Worm (Caenorhabditis elegans) whole organism, young adult: Measurements from ENCODE around the gene npr-13.

Source experiments
- B0019.2 ChIP-seq: fragments of 200-800 bp; sonication (Bioruptor generic); conservative IDR thresholded peaks from 2 replicates; pipeline ENCODE4 v1.3.6; 2022; ENCODE audit warnings: missing genetic modification reagents, missing genetic modification characterization, missing compliant biosample characterization
- B0336.3 ChIP-seq: fragments of 200-800 bp; sonication (Bioruptor generic); IDR thresholded peaks from 2 replicates; pipeline ENCODE4 v1.3.6; 2022; ENCODE audit warnings: missing genetic modification characterization, missing compliant biosample characterization
- C06A6.2 ChIP-seq: fragments of 200-800 bp; sonication (Bioruptor generic); conservative IDR thresholded peaks from 2 replicates; pipeline ENCODE4 v1.3.6; 2022; ENCODE audit warnings: missing genetic modification characterization, missing compliant biosample characterization
- F37B4.10 ChIP-seq: fragments of 200-800 bp; sonication (Bioruptor generic); IDR thresholded peaks from 2 replicates; pipeline ENCODE4 v1.3.6; 2022; ENCODE audit warnings: missing genetic modification characterization, missing compliant biosample characterization
- F49E8.2 ChIP-seq: sonication (generic microtip); optimal IDR thresholded peaks from 3 replicates; lab custom pipeline; 2017; ENCODE audit warnings: missing genetic modification characterization, mild to moderate bottlenecking, missing compliant biosample characterization, antibody characterized with exemption, moderate library complexity; ENCODE audit not compliant: insufficient read depth
- F52B5.7 ChIP-seq: sonication (generic microtip); optimal IDR thresholded peaks from 2 replicates; lab custom pipeline; 2016; ENCODE audit warnings: mild to moderate bottlenecking, missing genetic modification characterization, missing compliant biosample characterization
- F55B11.4 ChIP-seq: sonication (generic microtip); optimal IDR thresholded peaks from 2 replicates; lab custom pipeline; 2016; ENCODE audit warnings: missing compliant biosample characterization, missing genetic modification characterization, borderline replicate concordance; ENCODE audit not compliant: insufficient read depth
- F57A8.1 ChIP-seq: fragments of 200-800 bp; sonication (Bioruptor generic); optimal IDR thresholded peaks from 2 replicates; lab custom pipeline; 2018; ENCODE audit warnings: mild to moderate bottlenecking, missing genetic modification characterization, moderate library complexity, missing compliant biosample characterization
- K11D2.4 ChIP-seq: fragments of 200-800 bp; sonication (Bioruptor generic); IDR thresholded peaks from 2 replicates; pipeline ENCODE4 v1.3.6; 2022; ENCODE audit warnings: missing genetic modification reagents, missing genetic modification characterization, missing compliant biosample characterization
- T26A5.8 ChIP-seq: sonication (generic microtip); optimal IDR thresholded peaks from 2 replicates; lab custom pipeline; 2016; ENCODE audit warnings: missing genetic modification characterization, missing compliant biosample characterization
- ama-1 ChIP-seq, 3 experiments: fragments of 150-350 bp in 1 of 3; sonication (generic microtip) in 2 of 3; optimal IDR thresholded peaks; 2 replicates each; lab custom pipeline; 2014 to 2018; ENCODE audit warnings: missing biosample characterization in 2 of 3, missing genetic modification characterization in 2 of 3, missing genetic modification reagents in 2 of 3
- bed-1 ChIP-seq: fragments of 200-800 bp; sonication (Bioruptor generic); IDR thresholded peaks from 2 replicates; pipeline ENCODE4 v1.3.6; 2022; ENCODE audit warnings: missing genetic modification reagents, missing genetic modification characterization, missing compliant biosample characterization
- bed-2 ChIP-seq: fragments of 200-800 bp; sonication (Bioruptor generic); IDR thresholded peaks from 2 replicates; pipeline ENCODE4 v1.3.6; 2022; ENCODE audit warnings: missing genetic modification reagents, missing genetic modification characterization, missing compliant biosample characterization
- cebp-1 ChIP-seq, 2 experiments: fragments of 200-800 bp in 1 of 2; sonication (Bioruptor generic) in 1 of 2; sonication (generic microtip) in 1 of 2; IDR thresholded peaks in 1 of 2; optimal IDR thresholded peaks in 1 of 2; 2 replicates each; pipeline versions ENCODE4 v1.3.6 to Lab custom; 2017 to 2022; ENCODE audit warnings: missing compliant biosample characterization in 2 of 2, missing genetic modification characterization in 2 of 2, mild to moderate bottlenecking in 1 of 2, missing genetic modification reagents in 1 of 2, moderate library complexity in 1 of 2
- ceh-58 ChIP-seq: fragments of 200-800 bp; sonication (Bioruptor generic); IDR thresholded peaks from 2 replicates; pipeline ENCODE4 v1.3.6; 2022; ENCODE audit warnings: missing genetic modification characterization, missing compliant biosample characterization
- efl-1 ChIP-seq: fragments of 150-350 bp; optimal IDR thresholded peaks from 2 replicates; lab custom pipeline; 2014; ENCODE audit warnings: missing biosample characterization, missing genetic modification reagents, missing genetic modification characterization
- egl-44 ChIP-seq: fragments of 200-800 bp; sonication (Bioruptor generic); IDR thresholded peaks from 2 replicates; pipeline ENCODE4 v1.3.6; 2022; ENCODE audit warnings: missing genetic modification reagents, missing genetic modification characterization, missing compliant biosample characterization
- ekl-4 ChIP-seq: fragments of 200-800 bp; sonication (Bioruptor generic); IDR thresholded peaks from 2 replicates; pipeline ENCODE4 v1.3.6; 2022; ENCODE audit warnings: missing genetic modification reagents, missing genetic modification characterization, missing compliant biosample characterization
- fkh-3 ChIP-seq: sonication (generic microtip); optimal IDR thresholded peaks from 2 replicates; lab custom pipeline; 2016; ENCODE audit warnings: mild to moderate bottlenecking, missing genetic modification characterization, missing compliant biosample characterization
- gei-17 ChIP-seq: fragments of 200-800 bp; sonication (Bioruptor generic); optimal IDR thresholded peaks from 2 replicates; lab custom pipeline; 2018; ENCODE audit warnings: mild to moderate bottlenecking, missing genetic modification characterization, missing compliant biosample characterization
- hmg-1.2 ChIP-seq: fragments of 200-800 bp; sonication (Bioruptor generic); IDR thresholded peaks from 2 replicates; pipeline ENCODE4 v1.3.6; 2022; ENCODE audit warnings: missing genetic modification reagents, missing genetic modification characterization, missing compliant biosample characterization
- hsf-1 ChIP-seq: fragments of 200-800 bp; sonication (Bioruptor generic); IDR thresholded peaks from 2 replicates; pipeline ENCODE4 v1.3.6; 2022; ENCODE audit warnings: missing genetic modification reagents, missing genetic modification characterization, missing compliant biosample characterization
- let-607 ChIP-seq, 2 experiments: fragments of 200-800 bp in 1 of 2; sonication (Bioruptor generic) in 1 of 2; sonication (generic microtip) in 1 of 2; optimal IDR thresholded peaks; 2 replicates each; lab custom pipeline; 2016 to 2018; ENCODE audit warnings: mild to moderate bottlenecking in 2 of 2, missing compliant biosample characterization in 2 of 2, missing genetic modification characterization in 2 of 2, moderate library complexity in 2 of 2, missing genotype in 1 of 2
- lin-26 ChIP-seq: fragments of 200-800 bp; sonication (Bioruptor generic); IDR thresholded peaks from 2 replicates; pipeline ENCODE4 v1.3.6; 2022; ENCODE audit warnings: missing genetic modification reagents, missing genetic modification characterization, missing compliant biosample characterization
- madf-3 ChIP-seq: fragments of 200-800 bp; sonication (Bioruptor generic); IDR thresholded peaks from 2 replicates; pipeline ENCODE4 v1.3.6; 2022; ENCODE audit warnings: missing genetic modification reagents, missing genetic modification characterization, missing compliant biosample characterization
- mel-28 ChIP-seq: sonication (generic microtip); optimal IDR thresholded peaks from 2 replicates; lab custom pipeline; 2016; ENCODE audit warnings: borderline replicate concordance, mild to moderate bottlenecking, missing genetic modification characterization, missing compliant biosample characterization
- mes-4 ChIP-seq: sonication (generic microtip); optimal IDR thresholded peaks from 2 replicates; lab custom pipeline; 2016; ENCODE audit warnings: missing genotype, missing genetic modification characterization, missing compliant biosample characterization
- mxl-1 ChIP-seq: sonication (generic microtip); optimal IDR thresholded peaks from 2 replicates; lab custom pipeline; 2016; ENCODE audit warnings: missing genetic modification characterization, missing compliant biosample characterization
- nfya-2 ChIP-seq: fragments of 200-800 bp; sonication (Bioruptor generic); IDR thresholded peaks from 2 replicates; pipeline ENCODE4 v1.3.6; 2022; ENCODE audit warnings: missing genetic modification reagents, missing genetic modification characterization, missing compliant biosample characterization
- nhr-80 ChIP-seq: sonication (generic microtip); optimal IDR thresholded peaks from 2 replicates; lab custom pipeline; 2016; ENCODE audit warnings: missing genetic modification characterization, missing compliant biosample characterization
- pha-4 ChIP-seq: fragments of 150-350 bp; sonication (generic microtip); optimal IDR thresholded peaks from 2 replicates; lab custom pipeline; 2014; ENCODE audit warnings: missing biosample characterization, missing genetic modification reagents, missing genetic modification characterization
- rcor-1 ChIP-seq: fragments of 200-800 bp; sonication (Bioruptor generic); IDR thresholded peaks from 2 replicates; pipeline ENCODE4 v1.3.6; 2022; ENCODE audit warnings: missing genetic modification reagents, missing genetic modification characterization, missing compliant biosample characterization
- snpc-1.3 ChIP-seq: sonication (generic microtip); optimal IDR thresholded peaks from 2 replicates; lab custom pipeline; 2017; ENCODE audit warnings: missing genetic modification characterization, mild to moderate bottlenecking, missing compliant biosample characterization, antibody characterized with exemption, moderate library complexity, missing genotype, missing genetic modification reagents; ENCODE audit not compliant: insufficient read depth
- somi-1 ChIP-seq: fragments of 200-800 bp; sonication (Bioruptor generic); optimal IDR thresholded peaks from 2 replicates; lab custom pipeline; 2018; ENCODE audit warnings: mild to moderate bottlenecking, missing genetic modification characterization, missing compliant biosample characterization
- sptf-2 ChIP-seq: fragments of 200-800 bp; sonication (Bioruptor generic); optimal IDR thresholded peaks from 2 replicates; lab custom pipeline; 2018; ENCODE audit warnings: mild to moderate bottlenecking, missing genetic modification characterization, missing compliant biosample characterization
- tbp1 ChIP-seq: fragments of 200-800 bp; sonication (Bioruptor generic); optimal IDR thresholded peaks from 2 replicates; lab custom pipeline; 2018; ENCODE audit warnings: mild to moderate bottlenecking, missing genetic modification characterization, missing compliant biosample characterization
- zfh-2 ChIP-seq: fragments of 200-800 bp; sonication (Bioruptor generic); conservative IDR thresholded peaks from 2 replicates; pipeline ENCODE4 v1.3.6; 2022; ENCODE audit warnings: missing genetic modification reagents, missing genetic modification characterization, missing compliant biosample characterization

Gene npr-13

ce11 chrV:14832789-14833187 is 25.6 kb downstream of the npr-13 start (continued):
- TF ChIP-seq T26A5.8 (no peak), tbp1 (GFP tag; lab: Kevin White, UChicago) (peak; percentile 40), efl-1 (GFP tag; lab: Kevin White, UChicago) (peak; percentile 7), mes-4 (tag; lab: Kevin White, UChicago) (no peak)

DNA sequence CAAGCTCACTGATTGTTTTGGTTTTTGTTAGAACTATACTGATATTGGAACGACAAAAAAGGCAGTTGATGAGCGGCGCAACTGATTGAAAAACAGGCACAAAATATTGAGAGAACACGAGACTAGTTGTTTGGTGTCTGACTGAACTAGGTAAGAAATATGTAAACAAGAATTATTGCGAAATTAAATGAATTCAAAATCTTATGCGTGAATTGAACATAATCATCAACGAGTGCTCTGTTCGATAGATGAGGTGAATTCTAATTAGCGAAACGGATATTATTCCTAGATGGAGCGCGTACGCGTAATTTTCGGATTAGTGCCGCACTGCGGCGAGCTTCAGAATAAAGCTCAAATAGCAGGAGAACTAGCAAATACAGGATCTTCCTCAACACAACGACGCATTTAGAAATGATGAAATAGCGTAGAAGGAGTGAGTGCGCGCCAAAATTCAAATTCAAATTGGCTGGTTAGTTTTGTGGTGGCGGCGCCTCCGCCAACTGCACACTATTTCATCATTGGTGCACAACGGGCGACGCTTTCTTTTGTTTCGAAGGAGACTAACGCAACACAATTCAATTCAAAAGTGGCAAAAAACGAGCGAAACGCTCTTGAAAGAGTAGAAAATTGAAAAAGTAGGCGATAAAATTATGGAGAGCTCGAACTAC is 26.1 kb downstream of the npr-13 start:
- TF ChIP-seq F37B4.10 (GFP tag; lab: Robert Waterston, UW) (no peak), cebp-1 (GFP tag; IDR thresholded peaks at IDR 0.05; lab: Robert Waterston, UW) (peak; percentile 82), cebp-1 (tag; optimal IDR thresholded peaks at IDR 0.05; lab: Kevin White, UChicago) (peak; percentile 85), pha-4 (tag; lab: Kevin White, UChicago) (no peak), hsf-1 (GFP tag; lab: Robert Waterston, UW) (no peak), ekl-4 (GFP tag; lab: Robert Waterston, UW) (no peak), rcor-1 (GFP tag; lab: Robert Waterston, UW) (no peak), mel-28 (no peak), gei-17 (no peak), egl-44 (GFP tag; lab: Robert Waterston, UW) (no peak), fkh-3 (tag; lab: Kevin White, UChicago) (no peak), C06A6.2 (GFP tag; lab: Robert Waterston, UW) (no peak), bed-1 (GFP tag; lab: Robert Waterston, UW) (no peak), F52B5.7 (tag; lab: Kevin White, UChicago) (peak; percentile 62), K11D2.4 (no peak), somi-1 (GFP tag; lab: Kevin White, UChicago) (peak; percentile 23), B0019.2 (GFP tag; lab: Robert Waterston, UW) (no peak), F57A8.1 (GFP tag; lab: Kevin White, UChicago) (no peak)
- TF ChIP-seq, all 124 proteins: peak for 3

DNA sequence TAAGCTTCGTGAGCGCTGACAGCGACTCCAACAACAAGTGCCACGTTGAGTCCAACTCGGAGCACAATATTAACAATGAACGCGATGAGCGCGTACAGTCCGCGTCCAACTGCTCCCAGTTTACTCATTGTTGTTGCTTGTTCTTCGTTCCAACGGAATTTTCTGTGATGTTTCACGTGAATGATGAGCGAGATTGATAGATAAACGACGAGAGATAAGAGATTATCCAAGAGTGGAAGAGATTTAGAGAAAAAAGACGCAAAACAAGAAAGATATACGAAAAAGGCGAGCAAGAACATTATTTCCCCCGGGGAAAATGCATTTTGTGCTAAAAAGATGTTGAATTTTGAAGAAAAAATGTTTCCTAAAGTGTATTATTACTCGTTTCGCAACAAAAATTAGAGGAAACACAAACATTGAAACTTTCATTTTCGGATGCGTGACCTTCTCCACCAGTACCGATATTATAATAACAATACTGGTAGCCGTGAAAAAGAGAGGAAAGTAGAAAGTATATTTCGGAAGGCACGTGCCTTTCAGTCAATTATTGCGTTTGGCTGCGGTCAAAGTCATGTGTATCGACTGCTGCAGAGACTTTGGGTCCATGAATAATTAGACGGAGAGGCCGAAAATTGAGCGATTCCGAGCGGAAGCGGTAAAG is 26.8 kb downstream of the npr-13 start:
- TF ChIP-seq zfh-2 (GFP tag; lab: Robert Waterston, UW) (no peak), madf-3 (GFP tag; lab: Robert Waterston, UW) (0 out of 2 replicates have a peak, but pooled peaks have one; percentile 11)

DNA sequence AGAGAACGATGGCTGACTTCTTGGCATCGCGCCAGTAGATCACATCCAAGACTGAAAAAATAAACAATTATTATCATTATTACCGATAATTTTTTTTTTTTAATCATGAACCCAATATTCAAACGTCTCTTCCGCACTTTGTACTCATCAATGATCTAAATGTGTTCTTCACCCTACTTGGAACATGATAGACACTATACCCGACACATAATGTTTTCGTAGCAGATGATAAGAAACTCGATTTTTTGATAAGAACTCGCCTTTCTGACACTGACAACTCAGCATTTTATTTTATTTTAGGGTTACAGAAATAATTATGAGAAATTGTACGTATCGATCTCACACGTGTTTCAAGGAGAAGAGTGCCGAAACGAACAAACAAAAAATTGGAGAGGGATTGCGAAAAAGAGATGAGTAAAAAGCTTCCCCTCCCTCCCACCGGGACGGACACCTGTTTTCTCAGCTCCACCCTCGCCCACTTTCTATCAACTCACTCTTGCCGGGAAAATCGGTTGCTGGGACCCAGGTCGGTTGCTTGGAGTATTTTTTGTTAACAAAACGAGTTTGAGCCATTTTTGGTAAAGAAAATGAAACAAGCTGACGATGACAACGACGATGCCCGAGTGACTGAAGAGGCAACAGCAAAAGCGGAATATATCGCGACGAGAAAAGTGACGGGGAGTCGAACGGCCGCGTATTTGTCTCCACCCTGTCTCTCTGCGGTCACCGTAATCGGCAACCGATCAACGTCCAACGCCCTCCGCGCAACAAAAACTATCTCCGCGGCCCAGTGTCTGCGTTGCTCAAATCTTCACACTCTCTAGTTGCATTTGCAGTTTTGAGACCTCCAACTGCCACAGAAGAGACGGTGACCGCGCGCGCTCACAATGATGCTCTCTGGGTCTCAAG is 27.9 kb downstream of the npr-13 start:
- TF ChIP-seq F49E8.2 (tag; lab: Kevin White, UChicago) (no peak), bed-2 (GFP tag; lab: Robert Waterston, UW) (0 out of 2 replicates have a peak, but pooled peaks have one; percentile 19), lin-26 (0 out of 2 replicates have a peak, but pooled peaks have one; percentile 13), B0336.3 (GFP tag; lab: Robert Waterston, UW) (peak; percentile 13; the same call in 1 of the 2 replicates), egl-44 (GFP tag; lab: Robert Waterston, UW) (0 out of 2 replicates have a peak, but pooled peaks have one; percentile 7), F55B11.4 (tag; lab: Kevin White, UChicago) (no peak), nhr-80 (tag; lab: Kevin White, UChicago) (peak; percentile 53), rcor-1 (GFP tag; lab: Robert Waterston, UW) (0 out of 2 replicates have a peak, but pooled peaks have one; percentile 21), nfya-2 (no peak), efl-1 (GFP tag; lab: Kevin White, UChicago) (no peak), mxl-1 (tag; lab: Kevin White, UChicago) (no peak), ceh-58 (GFP tag; lab: Robert Waterston, UW) (no peak), K11D2.4 (no peak), sptf-2 (GFP tag; lab: Kevin White, UChicago) (no peak), hmg-1.2 (peak; percentile 49; the same call in 1 of the 2 replicates), ama-1 (optimal IDR thresholded peaks at IDR 0.05; lab: Kevin White, UChicago) (no peak), ama-1 (GFP tag; optimal IDR thresholded peaks at IDR 0.05; lab: Kevin White, UChicago) (no peak), zfh-2 (GFP tag; lab: Robert Waterston, UW) (peak; percentile 93), snpc-1.3 (tag; lab: Kevin White, UChicago) (no peak), let-607 (tag; optimal IDR thresholded peaks at IDR 0.05; lab: Kevin White, UChicago) (peak; percentile 94 to 96), F52B5.7 (tag; lab: Kevin White, UChicago) (peak; percentile 52), C06A6.2 (GFP tag; lab: Robert Waterston, UW) (no peak)
